Fruit fly (Drosophila melanogaster): Measurements from ENCODE around the gene CG3764.

- TF ChIP-seq Clk (GFP tag; optimal IDR thresholded peaks at IDR 0.05) (no peak), toe (GFP tag; optimal IDR thresholded peaks at IDR 0.05) (no peak), CG12768 (GFP tag; optimal IDR thresholded peaks at IDR 0.05) (no peak), Crg-1 (GFP tag; optimal IDR thresholded peaks at IDR 0.05) (no peak), bab1 (GFP tag; optimal IDR thresholded peaks at IDR 0.05) (no peak)
Measured at dm6 chr3L:17016576-17016917, 4.2 kb upstream of the CG3764 start.
